Worm (Caenorhabditis elegans) whole organism, L3 larva: ENCODE data around the gene inx-8.
A peak's percentile ranks its signal among the peaks of the same experiment; 100 is the strongest.

ENCODE experiments used
- ZK546.5 ChIP-seq: sonication (generic microtip); optimal IDR thresholded peaks from 2 replicates; lab custom pipeline; 2017; ENCODE audit warnings: missing biosample characterization, missing genetic modification characterization
- aly-2 ChIP-seq: fragments of 150-350 bp; optimal IDR thresholded peaks from 2 replicates; lab custom pipeline; 2014; ENCODE audit warnings: missing biosample characterization, missing genetic modification characterization
- ceh-28 ChIP-seq: fragments of 150-350 bp; optimal IDR thresholded peaks from 2 replicates; lab custom pipeline; 2014; ENCODE audit warnings: missing biosample characterization, missing genetic modification reagents, missing genetic modification characterization
- ceh-82 ChIP-seq: fragments of 150-350 bp; optimal IDR thresholded peaks from 2 replicates; lab custom pipeline; 2014; ENCODE audit warnings: missing biosample characterization, missing genetic modification characterization
- ceh-9 ChIP-seq: sonication (generic microtip); optimal IDR thresholded peaks from 2 replicates; lab custom pipeline; 2018; ENCODE audit warnings: missing biosample characterization, missing genetic modification characterization
- daf-12 ChIP-seq: fragments of 150-350 bp; optimal IDR thresholded peaks from 2 replicates; lab custom pipeline; 2014; ENCODE audit warnings: missing biosample characterization, missing genetic modification reagents, missing genetic modification characterization
- egl-5 ChIP-seq: fragments of 150-350 bp; optimal IDR thresholded peaks from 2 replicates; lab custom pipeline; 2017; ENCODE audit warnings: missing biosample characterization, missing genetic modification reagents, missing genetic modification characterization, inconsistent platforms
- elt-1 ChIP-seq: fragments of 150-350 bp; optimal IDR thresholded peaks from 2 replicates; lab custom pipeline; 2014; ENCODE audit warnings: missing biosample characterization, missing genetic modification characterization
- elt-2 ChIP-seq: sonication (generic microtip); optimal IDR thresholded peaks from 2 replicates; lab custom pipeline; 2016; ENCODE audit warnings: missing genetic modification reagents, mild to moderate bottlenecking, missing genetic modification characterization, missing compliant biosample characterization
- elt-3 ChIP-seq, 3 experiments: fragments of 150-350 bp in 1 of 3; sonication (generic microtip) in 2 of 3; optimal IDR thresholded peaks; 2 replicates in 2 of 3; 4 replicates in 1 of 3; lab custom pipeline; 2014 to 2017; ENCODE audit warnings: missing biosample characterization in 3 of 3, missing genetic modification characterization in 3 of 3
- eor-1 ChIP-seq, 2 experiments: fragments of 150-350 bp; optimal IDR thresholded peaks; 2 replicates each; lab custom pipeline; 2014 to 2018; ENCODE audit warnings: missing biosample characterization in 2 of 2, missing genetic modification characterization in 2 of 2
- fkh-10 ChIP-seq: sonication (generic microtip); optimal IDR thresholded peaks from 2 replicates; lab custom pipeline; 2017; ENCODE audit warnings: missing biosample characterization, missing genetic modification reagents, missing genetic modification characterization
- fkh-2 ChIP-seq: fragments of 150-350 bp; optimal IDR thresholded peaks from 2 replicates; lab custom pipeline; 2014; ENCODE audit warnings: missing biosample characterization, missing genetic modification reagents, missing genetic modification characterization
- fos-1 ChIP-seq: fragments of 150-350 bp; optimal IDR thresholded peaks from 2 replicates; lab custom pipeline; 2014; ENCODE audit warnings: missing biosample characterization, missing genetic modification characterization
- jun-1 ChIP-seq: fragments of 150-350 bp; optimal IDR thresholded peaks from 2 replicates; lab custom pipeline; 2014; ENCODE audit warnings: missing biosample characterization, missing genetic modification reagents, missing genetic modification characterization
- lin-15B ChIP-seq: fragments of 150-350 bp; optimal IDR thresholded peaks from 2 replicates; lab custom pipeline; 2014; ENCODE audit warnings: missing biosample characterization, missing genetic modification characterization
- lsy-12 ChIP-seq: sonication (generic microtip); optimal IDR thresholded peaks from 2 replicates; lab custom pipeline; 2016; ENCODE audit warnings: mild to moderate bottlenecking, missing genetic modification characterization, missing compliant biosample characterization
- mdl-1 ChIP-seq: fragments of 150-350 bp; optimal IDR thresholded peaks from 2 replicates; lab custom pipeline; 2014; ENCODE audit warnings: missing biosample characterization, missing genetic modification characterization
- mml-1 ChIP-seq: fragments of 150-350 bp; sonication (generic microtip); optimal IDR thresholded peaks from 3 replicates; lab custom pipeline; 2014; ENCODE audit warnings: missing biosample characterization, missing genetic modification characterization
- nhr-12 ChIP-seq: fragments of 150-350 bp; optimal IDR thresholded peaks from 2 replicates; lab custom pipeline; 2014; ENCODE audit warnings: missing biosample characterization, missing genetic modification characterization
- nhr-23 ChIP-seq: fragments of 150-350 bp; optimal IDR thresholded peaks from 2 replicates; lab custom pipeline; 2014; ENCODE audit warnings: missing biosample characterization, missing genetic modification reagents, missing genetic modification characterization
- nhr-25 ChIP-seq: sonication (generic microtip); optimal IDR thresholded peaks from 2 replicates; lab custom pipeline; 2017; ENCODE audit warnings: missing biosample characterization, missing genetic modification characterization
- nhr-28 ChIP-seq: fragments of 150-350 bp; optimal IDR thresholded peaks from 2 replicates; lab custom pipeline; 2014; ENCODE audit warnings: missing biosample characterization, missing genetic modification characterization
- nhr-43 ChIP-seq: sonication (generic microtip); optimal IDR thresholded peaks from 2 replicates; lab custom pipeline; 2016; ENCODE audit warnings: mild to moderate bottlenecking, missing genetic modification characterization, missing compliant biosample characterization; ENCODE audit not compliant: poor library complexity, severe bottlenecking
- nhr-76 ChIP-seq: fragments of 150-350 bp; sonication (generic microtip); optimal IDR thresholded peaks from 5 replicates; lab custom pipeline; 2014; ENCODE audit warnings: missing biosample characterization, missing genetic modification characterization
- nhr-77 ChIP-seq: fragments of 150-350 bp; optimal IDR thresholded peaks from 2 replicates; lab custom pipeline; 2014; ENCODE audit warnings: missing biosample characterization, missing genetic modification characterization
- pqm-1 ChIP-seq: fragments of 150-350 bp; optimal IDR thresholded peaks from 2 replicates; lab custom pipeline; 2017; ENCODE audit warnings: missing biosample characterization, missing genetic modification characterization, inconsistent platforms
- skn-1 ChIP-seq: fragments of 150-350 bp; optimal IDR thresholded peaks from 2 replicates; lab custom pipeline; 2014; ENCODE audit warnings: missing biosample characterization, missing genetic modification characterization
- snpc-4 ChIP-seq: fragments of 150-350 bp; optimal IDR thresholded peaks from 2 replicates; lab custom pipeline; 2014; ENCODE audit warnings: missing biosample characterization, missing genetic modification characterization
- unc-39 ChIP-seq: sonication (generic microtip); optimal IDR thresholded peaks from 4 replicates; lab custom pipeline; 2017; ENCODE audit warnings: missing biosample characterization, missing genetic modification characterization
- zag-1 ChIP-seq: fragments of 150-350 bp; optimal IDR thresholded peaks from 2 replicates; lab custom pipeline; 2014; ENCODE audit warnings: missing biosample characterization, missing genetic modification characterization
- ztf-11 ChIP-seq: fragments of 150-350 bp; optimal IDR thresholded peaks from 2 replicates; lab custom pipeline; 2014; ENCODE audit warnings: missing biosample characterization, missing genetic modification characterization
- ztf-4 ChIP-seq: fragments of 150-350 bp; optimal IDR thresholded peaks from 2 replicates; lab custom pipeline; 2014; ENCODE audit warnings: missing biosample characterization, missing genetic modification characterization

Gene inx-8

DNA sequence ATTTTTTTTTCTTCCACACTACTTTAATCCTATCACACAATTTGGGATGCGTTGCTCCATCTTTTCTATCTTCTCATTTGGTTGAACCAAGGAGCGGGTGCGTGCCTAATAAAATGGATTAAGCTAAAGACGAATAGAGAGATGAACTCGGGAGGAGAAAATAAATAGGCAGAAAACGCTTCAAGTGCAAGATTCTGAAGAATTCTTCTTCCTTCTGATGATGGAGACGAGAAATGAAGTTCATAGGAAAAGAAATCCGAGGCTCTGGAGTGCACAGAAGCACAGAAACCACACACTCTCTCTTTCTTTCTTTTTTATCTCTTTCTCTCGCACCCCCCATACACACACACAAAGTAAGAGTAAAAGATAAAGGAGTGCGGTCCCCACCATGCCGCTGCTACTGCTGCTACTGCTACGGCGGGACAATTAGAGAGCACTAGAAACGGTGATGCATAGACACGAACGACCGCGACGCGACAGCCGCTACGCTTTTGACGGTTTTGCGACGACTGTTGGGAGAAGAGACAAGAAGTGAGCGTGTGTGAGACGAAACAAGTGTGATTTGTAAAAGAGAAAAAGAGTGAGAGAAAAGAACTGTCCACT is 18.5 kb downstream of the inx-8 start (continued):
- TF ChIP-seq fos-1 (tag; lab: Kevin White, UChicago): peak; percentile 1
- no peak for TF ChIP-seq nhr-28 (tag; lab: Kevin White, UChicago)
- no peak for TF ChIP-seq nhr-12
- TF ChIP-seq lin-15B: peak; percentile 62
- TF ChIP-seq unc-39 (tag; lab: Kevin White, UChicago): peak; percentile 24
- peak; percentile 47 for TF ChIP-seq skn-1 (tag; lab: Kevin White, UChicago)

DNA sequence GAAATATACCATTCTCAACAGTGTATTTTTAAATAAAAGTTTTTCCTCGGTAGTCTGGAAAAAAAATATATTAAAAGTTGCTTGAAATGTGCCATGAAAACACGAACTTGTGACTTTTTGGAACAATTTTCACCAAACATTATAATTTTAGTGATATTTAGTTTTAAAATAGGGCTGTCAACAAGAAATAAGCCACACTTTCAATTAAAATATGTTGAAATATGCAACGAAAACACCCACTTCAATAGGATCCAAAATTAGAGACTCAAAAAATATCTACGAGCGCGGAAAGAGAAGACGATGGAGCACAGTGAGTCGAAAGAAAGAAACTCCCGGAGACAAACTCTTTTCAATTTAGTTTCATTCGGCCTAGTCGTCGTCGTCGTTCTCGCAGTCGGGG is 19.9 kb downstream of the inx-8 start, which contains the start of gene ZK792.12:
Gene ZK792.12, plus strand, starts transcription at position 301 of the 400 bp plus-strand sequence.
- no peak for TF ChIP-seq nhr-76 (tag; lab: Kevin White, UChicago)
- no peak for TF ChIP-seq ZK546.5 (tag; lab: Kevin White, UChicago)
- TF ChIP-seq unc-39 (tag; lab: Kevin White, UChicago): no peak
- TF ChIP-seq nhr-77: no peak
- no peak for TF ChIP-seq ceh-82
- TF ChIP-seq pqm-1 (tag; lab: Kevin White, UChicago): no peak
- no peak for TF ChIP-seq nhr-25 (tag; lab: Kevin White, UChicago)
- no peak for TF ChIP-seq egl-5
- no peak for TF ChIP-seq jun-1 (tag; lab: Kevin White, UChicago)
- no peak for TF ChIP-seq zag-1 (tag; lab: Kevin White, UChicago)
- no peak for TF ChIP-seq fkh-10 (GFP tag; lab: Kevin White, UChicago)
- TF ChIP-seq ztf-11: no peak
- no peak for TF ChIP-seq snpc-4 (tag; lab: Kevin White, UChicago)
- TF ChIP-seq mml-1 (tag; lab: Kevin White, UChicago): no peak

DNA sequence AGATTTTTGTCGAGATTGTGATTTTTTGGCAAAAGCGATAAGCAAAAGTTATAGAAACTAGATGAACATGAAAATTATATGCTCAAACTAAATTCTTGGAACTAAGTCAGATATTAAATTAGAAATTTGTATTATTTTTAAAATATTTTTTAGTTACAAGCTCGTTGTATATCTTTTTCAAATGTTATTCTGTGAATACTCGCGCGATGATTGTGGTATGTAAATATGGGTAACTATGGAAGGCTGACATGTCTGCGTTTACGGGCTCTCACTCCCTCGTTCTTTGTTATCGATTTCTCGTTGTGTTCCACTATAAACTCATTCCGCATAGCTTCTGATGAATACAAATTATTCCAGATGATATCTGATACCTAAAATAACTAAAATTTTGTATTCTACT is 20.5 kb downstream of the inx-8 start, which contains the start of gene ZK792.7:
Gene ZK792.7, plus strand, starts transcription at position 301 of the 400 bp plus-strand sequence.
- no peak for TF ChIP-seq ceh-28 (tag; lab: Kevin White, UChicago)
- TF ChIP-seq daf-12 (tag; lab: Kevin White, UChicago): no peak
- no peak for TF ChIP-seq mml-1 (tag; lab: Kevin White, UChicago)
- TF ChIP-seq eor-1 (tag; optimal IDR thresholded peaks at IDR 0.05; lab: Kevin White, UChicago): no peak
- TF ChIP-seq fos-1 (tag; lab: Kevin White, UChicago): no peak
- no peak for TF ChIP-seq pqm-1 (tag; lab: Kevin White, UChicago)
- TF ChIP-seq ztf-4 (tag; lab: Kevin White, UChicago): no peak

DNA sequence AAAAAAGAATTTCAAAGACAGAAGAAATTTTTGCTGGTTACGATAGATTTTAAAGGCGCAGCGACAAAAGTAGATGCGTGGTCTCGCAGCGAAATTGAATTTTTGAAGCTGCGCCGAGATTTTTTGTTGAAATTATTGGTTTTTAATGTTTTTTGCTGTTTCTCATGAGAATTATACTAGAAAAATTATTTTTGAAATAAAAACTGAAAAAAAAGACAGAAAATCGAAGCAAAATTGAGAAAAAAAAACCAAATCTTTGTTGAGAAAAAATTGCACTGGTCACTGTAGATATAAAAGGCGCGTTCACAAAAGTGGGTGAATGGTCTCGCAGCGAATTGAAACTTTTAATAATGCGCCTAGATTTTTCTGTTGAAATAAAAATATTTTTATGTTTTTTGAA is 22.0 kb downstream of the inx-8 start:
- TF ChIP-seq nhr-23 (tag; lab: Kevin White, UChicago): peak; percentile 6
- TF ChIP-seq aly-2 (tag; lab: Kevin White, UChicago): no peak

DNA sequence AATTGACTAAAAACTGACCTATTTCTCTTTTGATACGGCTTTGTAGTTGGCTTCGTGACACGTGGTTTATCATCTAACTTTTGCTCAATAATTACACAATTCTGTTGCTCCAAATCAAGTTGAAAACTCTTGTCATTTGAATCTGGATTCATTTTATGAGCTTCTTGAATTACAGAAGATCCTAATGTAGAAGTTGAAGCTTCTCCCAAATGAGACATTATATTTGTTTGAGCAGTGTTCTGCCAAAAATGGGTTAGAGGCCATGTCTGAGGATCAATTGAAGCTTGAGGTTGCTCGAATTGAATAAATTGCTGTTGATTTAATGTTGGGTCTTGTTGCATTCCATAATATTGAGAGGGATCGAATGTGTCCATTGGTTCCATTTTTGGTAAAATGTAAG is 23.9 kb downstream of the inx-8 start:
- TF ChIP-seq mml-1 (tag; lab: Kevin White, UChicago) (no peak), nhr-25 (tag; lab: Kevin White, UChicago) (no peak), fkh-2 (tag; lab: Kevin White, UChicago) (no peak), nhr-23 (tag; lab: Kevin White, UChicago) (no peak), nhr-76 (tag; lab: Kevin White, UChicago) (no peak), elt-2 (tag; lab: Kevin White, UChicago) (no peak), elt-1 (tag; lab: Kevin White, UChicago) (no peak), ceh-82 (no peak), snpc-4 (tag; lab: Kevin White, UChicago) (no peak), egl-5 (no peak), ceh-9 (tag; lab: Kevin White, UChicago) (no peak), ztf-11 (no peak), lsy-12 (tag; lab: Kevin White, UChicago) (no peak), eor-1 (tag; optimal IDR thresholded peaks at IDR 0.05; lab: Kevin White, UChicago) (no peak)

DNA sequence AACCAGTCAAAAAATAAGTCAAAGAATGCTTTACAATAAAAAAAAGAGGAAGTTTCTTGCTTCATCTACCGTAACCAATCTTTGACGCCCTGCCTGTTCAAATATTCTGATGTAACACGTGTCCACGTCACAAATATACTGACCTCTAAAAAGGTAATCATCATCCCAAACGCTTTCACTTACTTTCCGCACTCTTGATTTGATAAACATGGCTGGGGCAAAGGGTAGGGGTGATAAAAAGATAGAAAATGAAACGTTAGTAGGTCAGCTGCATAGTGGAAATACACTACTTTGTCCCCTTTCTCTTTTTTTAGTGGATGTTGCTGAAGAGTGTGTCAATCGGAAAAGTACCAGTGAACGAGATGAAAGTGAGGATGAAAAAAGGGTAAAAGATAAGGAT is 26.5 kb downstream of the inx-8 start:
- TF ChIP-seq unc-39 (tag; lab: Kevin White, UChicago) (no peak), nhr-25 (tag; lab: Kevin White, UChicago) (peak; percentile 77), ztf-11 (no peak), nhr-23 (tag; lab: Kevin White, UChicago) (peak; percentile 89), pqm-1 (tag; lab: Kevin White, UChicago) (no peak), elt-3 (tag; optimal IDR thresholded peaks at IDR 0.05; lab: Kevin White, UChicago) (peak in 1 of 3 experiments; percentile 75), fkh-2 (tag; lab: Kevin White, UChicago) (no peak), nhr-43 (tag; lab: Kevin White, UChicago) (peak; percentile 50), mdl-1 (tag; lab: Kevin White, UChicago) (no peak), nhr-76 (tag; lab: Kevin White, UChicago) (no peak)
